Fruit fly (Drosophila melanogaster): ENCODE results near the gene CG32032.

- TF ChIP-seq pad (GFP tag; optimal IDR thresholded peaks at IDR 0.05) (no peak), Mnt (GFP tag; optimal IDR thresholded peaks at IDR 0.05) (no peak), CG7101 (tag; optimal IDR thresholded peaks at IDR 0.05) (no peak), ovo (GFP tag; optimal IDR thresholded peaks at IDR 0.05) (no peak), CG14711 (tag; optimal IDR thresholded peaks at IDR 0.05) (no peak), Clk (GFP tag; optimal IDR thresholded peaks at IDR 0.05) (no peak)
Measured at dm6 chr3L:9114404-9114803, 21.6 kb downstream of the CG32032 start.
